Worm (Caenorhabditis elegans): ENCODE data around the gene F01D5.7.

The F01D5.7 gene

ce11 chrII:14039811-14040203 is 31.3 kb downstream of the F01D5.7 start:
- TF ChIP-seq nhr-28 (tag; optimal IDR thresholded peaks at IDR 0.05) (no peak), sptf-1 (tag; optimal IDR thresholded peaks at IDR 0.05) (no peak), mab-5 (tag; optimal IDR thresholded peaks at IDR 0.05) (no peak)

ce11 chrII:14040204-14040842 is 31.9 kb downstream of the F01D5.7 start:
- no peak for TF ChIP-seq mep-1 (tag; optimal IDR thresholded peaks at IDR 0.05)
- TF ChIP-seq pha-4 (tag; optimal IDR thresholded peaks at IDR 0.05): peak; percentile 81
- TF ChIP-seq sptf-1 (tag; optimal IDR thresholded peaks at IDR 0.05): no peak
- TF ChIP-seq unc-120 (tag; optimal IDR thresholded peaks at IDR 0.05; ENCODE audit: poor library complexity, severe bottlenecking): peak; percentile 23
- TF ChIP-seq nhr-76 (tag; optimal IDR thresholded peaks at IDR 0.05): no peak
- no peak for TF ChIP-seq ceh-39 (tag; optimal IDR thresholded peaks at IDR 0.05)
- TF ChIP-seq bed-3 (GFP tag; optimal IDR thresholded peaks at IDR 0.05): no peak
- peak; percentile 53 for TF ChIP-seq unc-62 (GFP tag; optimal IDR thresholded peaks at IDR 0.05)
- peak; percentile 15 for TF ChIP-seq hlh-1 (tag; optimal IDR thresholded peaks at IDR 0.05)
- TF ChIP-seq lin-32 (GFP tag; optimal IDR thresholded peaks at IDR 0.05): no peak
- peak; percentile 55 for TF ChIP-seq mls-2 (tag; optimal IDR thresholded peaks at IDR 0.05)
- TF ChIP-seq tbx-8 (GFP tag; optimal IDR thresholded peaks at IDR 0.05): no peak
- no peak for TF ChIP-seq zip-8 (tag; optimal IDR thresholded peaks at IDR 0.05)
- no peak for TF ChIP-seq M03D4.4 (tag; optimal IDR thresholded peaks at IDR 0.05)
- no peak for TF ChIP-seq ztf-11 (tag; optimal IDR thresholded peaks at IDR 0.05)
- TF ChIP-seq nhr-237 (tag; optimal IDR thresholded peaks at IDR 0.05): peak; percentile 24
- no peak for TF ChIP-seq nhr-12 (tag; optimal IDR thresholded peaks at IDR 0.05)
- TF ChIP-seq lsy-2 (tag; optimal IDR thresholded peaks at IDR 0.05): no peak
- no peak for TF ChIP-seq snpc-4 (tag; optimal IDR thresholded peaks at IDR 0.05)
- TF ChIP-seq drap-1 (GFP tag; optimal IDR thresholded peaks at IDR 0.05): no peak
- TF ChIP-seq elt-1 (tag; optimal IDR thresholded peaks at IDR 0.05; ENCODE audit: borderline replicate concordance, insufficient read depth): no peak
- no peak for TF ChIP-seq lin-13 (tag; optimal IDR thresholded peaks at IDR 0.05)
- TF ChIP-seq ces-1 (GFP tag; optimal IDR thresholded peaks at IDR 0.05): peak; percentile 43
- no peak for TF ChIP-seq unc-39 (tag; optimal IDR thresholded peaks at IDR 0.05)

ce11 chrII:14042836-14043604 is 34.6 kb downstream of the F01D5.7 start:
- TF ChIP-seq ham-2 (GFP tag; optimal IDR thresholded peaks at IDR 0.05) (no peak), ztf-11 (tag; optimal IDR thresholded peaks at IDR 0.05) (no peak), elt-1 (tag; optimal IDR thresholded peaks at IDR 0.05; ENCODE audit: borderline replicate concordance, insufficient read depth) (peak; percentile 67), sem-2 (GFP tag; optimal IDR thresholded peaks at IDR 0.05) (no peak), sptf-1 (tag; optimal IDR thresholded peaks at IDR 0.05) (no peak), cnd-1 (tag; optimal IDR thresholded peaks at IDR 0.05) (peak; percentile 24), zip-8 (tag; optimal IDR thresholded peaks at IDR 0.05) (no peak), elt-3 (tag; optimal IDR thresholded peaks at IDR 0.05) (no peak), unc-39 (tag; optimal IDR thresholded peaks at IDR 0.05) (peak; percentile 20), snpc-4 (tag; optimal IDR thresholded peaks at IDR 0.05) (no peak), drap-1 (GFP tag; optimal IDR thresholded peaks at IDR 0.05) (no peak), lsy-2 (tag; optimal IDR thresholded peaks at IDR 0.05) (no peak), mep-1 (tag; optimal IDR thresholded peaks at IDR 0.05) (no peak), M03D4.4 (tag; optimal IDR thresholded peaks at IDR 0.05) (no peak), lin-32 (GFP tag; optimal IDR thresholded peaks at IDR 0.05) (no peak), nhr-28 (tag; optimal IDR thresholded peaks at IDR 0.05) (no peak), blmp-1 (tag; optimal IDR thresholded peaks at IDR 0.05) (no peak), nhr-12 (tag; optimal IDR thresholded peaks at IDR 0.05) (no peak), flh-1 (GFP tag; optimal IDR thresholded peaks at IDR 0.05) (no peak), ces-1 (GFP tag; optimal IDR thresholded peaks at IDR 0.05) (peak; percentile 8), nhr-2 (tag; optimal IDR thresholded peaks at IDR 0.05) (peak; percentile 93), tbx-8 (GFP tag; optimal IDR thresholded peaks at IDR 0.05) (no peak), ceh-83 (GFP tag; optimal IDR thresholded peaks at IDR 0.05) (no peak), ceh-39 (tag; optimal IDR thresholded peaks at IDR 0.05) (no peak), ceh-43 (GFP tag; optimal IDR thresholded peaks at IDR 0.05) (no peak), mls-2 (tag; optimal IDR thresholded peaks at IDR 0.05) (peak; percentile 1), pha-4 (tag; optimal IDR thresholded peaks at IDR 0.05) (peak; percentile 61), mab-5 (tag; optimal IDR thresholded peaks at IDR 0.05) (no peak), lin-13 (tag; optimal IDR thresholded peaks at IDR 0.05) (no peak)

Data from whole organism, mixed stage, embryonic.